Worm (Caenorhabditis elegans) whole organism, early embryonic: ENCODE measurements around the gene F22E12.3.

Experiments used
- F13C5.2 ChIP-seq: sonication (generic microtip); optimal IDR thresholded peaks from 2 replicates; lab custom pipeline; 2017; ENCODE audit warnings: mild to moderate bottlenecking, missing genetic modification characterization, inconsistent platforms, missing compliant biosample characterization
- ceh-13 ChIP-seq: fragments of 200-800 bp; sonication (Bioruptor generic); optimal IDR thresholded peaks from 2 replicates; lab custom pipeline; 2018; ENCODE audit warnings: mild to moderate bottlenecking, missing genetic modification characterization, missing compliant biosample characterization
- flt-1 ChIP-seq: fragments of 200-800 bp; sonication (Bioruptor generic); IDR thresholded peaks from 2 replicates; pipeline ENCODE4 v1.3.6; 2022; ENCODE audit warnings: missing genetic modification characterization, missing compliant biosample characterization

DNA sequence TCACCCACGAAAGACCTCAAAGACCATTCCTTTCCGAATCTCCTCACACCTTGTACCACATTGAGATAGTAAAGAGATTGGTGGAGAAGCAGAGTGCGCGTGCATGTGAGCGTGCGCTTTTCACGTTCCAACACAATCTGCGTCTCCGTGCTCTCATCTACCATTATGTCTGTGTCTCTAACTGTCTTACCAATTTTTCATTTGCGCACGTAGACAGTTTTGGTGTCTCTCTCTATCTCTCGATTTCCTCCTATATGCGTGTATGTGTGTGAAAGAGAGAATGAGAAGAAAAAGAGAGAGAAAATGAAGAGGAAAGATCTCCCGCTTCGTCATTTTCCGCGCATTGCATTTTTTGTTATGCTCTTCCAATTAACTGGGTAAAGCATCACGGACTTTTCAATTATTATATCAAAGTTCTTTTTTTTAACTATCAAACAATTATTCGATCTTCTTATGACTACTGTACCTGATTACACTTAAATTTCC lies 3.5 kb upstream of the F22E12.3 start:
- TF ChIP-seq F13C5.2 (tag; lab: Kevin White, UChicago) (peak; percentile 14), ceh-13 (GFP tag; lab: Kevin White, UChicago) (no peak), flt-1 (GFP tag; lab: Robert Waterston, UW) (no peak)
